Worm (Caenorhabditis elegans) whole organism, L4 larva: ENCODE data around the gene srxa-8.
A peak's percentile ranks its signal among the peaks of the same experiment; 100 is the strongest.

Experiments
- ama-1 ChIP-seq: fragments of 150-350 bp; optimal IDR thresholded peaks from 2 replicates; lab custom pipeline; 2014; ENCODE audit warnings: inconsistent platforms, mixed read lengths
- ceh-82 ChIP-seq: sonication (generic microtip); optimal IDR thresholded peaks from 2 replicates; lab custom pipeline; 2017; ENCODE audit warnings: missing biosample characterization, missing genetic modification characterization
- lin-15B ChIP-seq: fragments of 150-350 bp; sonication (generic microtip); optimal IDR thresholded peaks from 3 replicates; lab custom pipeline; 2014; ENCODE audit warnings: missing biosample characterization, missing genetic modification characterization
- mdl-1 ChIP-seq, 2 experiments: fragments of 150-350 bp in 1 of 2; sonication (generic microtip) in 1 of 2; optimal IDR thresholded peaks; 2 replicates each; lab custom pipeline; 2014 to 2017; ENCODE audit warnings: missing biosample characterization in 2 of 2, missing genetic modification characterization in 2 of 2

DNA sequence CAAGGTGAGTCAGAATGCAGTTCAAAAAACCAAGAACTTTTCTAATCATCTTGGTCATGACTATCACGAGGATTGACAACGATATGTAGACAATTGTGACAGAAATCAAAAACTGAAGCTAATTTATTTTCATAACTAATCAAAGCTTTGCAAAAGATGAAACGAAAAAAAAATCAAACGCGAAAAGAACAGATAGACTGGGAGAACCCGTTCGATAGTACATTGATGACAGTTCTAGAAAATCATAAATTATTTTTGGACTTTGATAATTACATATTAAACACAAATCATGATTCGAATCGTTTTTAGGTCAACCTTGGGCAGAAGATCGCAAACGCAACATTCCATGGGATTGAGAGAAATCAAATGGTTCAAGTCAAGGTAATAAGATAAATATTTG is 16.4 kb upstream of the srxa-8 start:
- TF ChIP-seq mdl-1 (tag; optimal IDR thresholded peaks at IDR 0.05; lab: Kevin White, UChicago) (peak in 1 of 2 experiments; percentile 72), lin-15B (tag; lab: Kevin White, UChicago) (no peak), ceh-82 (no peak), ama-1 (lab: Kevin White, UChicago) (no peak)
